Worm (Caenorhabditis elegans) whole organism, L3 larva: ENCODE results near the gene cpn-2.

Experiments
- eor-1 ChIP-seq, 2 experiments: fragments of 150-350 bp; optimal IDR thresholded peaks; 2 replicates each; lab custom pipeline; 2014 to 2018; ENCODE audit warnings: missing biosample characterization in 2 of 2, missing genetic modification characterization in 2 of 2
- lin-39 ChIP-seq: fragments of 150-350 bp; optimal IDR thresholded peaks from 2 replicates; lab custom pipeline; 2018; ENCODE audit warnings: missing biosample characterization, missing genetic modification reagents, missing genetic modification characterization
- nhr-12 ChIP-seq: fragments of 150-350 bp; optimal IDR thresholded peaks from 2 replicates; lab custom pipeline; 2014; ENCODE audit warnings: missing biosample characterization, missing genetic modification characterization
- nhr-237 ChIP-seq: fragments of 150-350 bp; optimal IDR thresholded peaks from 2 replicates; lab custom pipeline; 2014; ENCODE audit warnings: missing biosample characterization, missing genetic modification characterization
- nhr-25 ChIP-seq: sonication (generic microtip); optimal IDR thresholded peaks from 2 replicates; lab custom pipeline; 2017; ENCODE audit warnings: missing biosample characterization, missing genetic modification characterization

ce11 chrII:296911-297440 is 40.6 kb upstream of the cpn-2 start, which contains the start of the genes clec-117 and B0432.1:
- TF ChIP-seq lin-39 (tag; lab: Kevin White, UChicago) = no peak
- no peak for TF ChIP-seq nhr-25 (tag; lab: Kevin White, UChicago)
- no peak for TF ChIP-seq nhr-12 (tag; lab: Kevin White, UChicago)
- no peak for TF ChIP-seq eor-1 (tag; optimal IDR thresholded peaks at IDR 0.05; lab: Kevin White, UChicago)
- no peak for TF ChIP-seq nhr-237 (tag; lab: Kevin White, UChicago)
